Fruit fly (Drosophila melanogaster) whole organism, embryonic: ENCODE measurements around the gene MED14.

ENCODE experiments used
- Bgb ChIP-seq: fragments of 200-800 bp; sonication (Bioruptor generic); IDR thresholded peaks from 2 replicates; pipeline ENCODE4 v1.3.6; 2022; ENCODE audit warnings: missing biosample characterization, missing genetic modification characterization; ENCODE audit not compliant: partially characterized antibody
- CG11560 ChIP-seq: fragments of 200-800 bp; sonication (Bioruptor generic); IDR thresholded peaks from 3 replicates; pipeline ENCODE4 v1.3.6; 2022; ENCODE audit warnings: missing biosample characterization, missing genetic modification characterization
- CG11723 ChIP-seq: fragments of 200-800 bp; sonication (Bioruptor generic); optimal IDR thresholded peaks from 2 replicates; lab custom pipeline; 2017; ENCODE audit warnings: missing biosample characterization, mild to moderate bottlenecking, missing genetic modification characterization
- CG13894 ChIP-seq: fragments of 200-800 bp; sonication (Bioruptor generic); optimal IDR thresholded peaks from 3 replicates; lab custom pipeline; 2018; ENCODE audit warnings: missing biosample characterization, mild to moderate bottlenecking, missing genetic modification characterization, moderate library complexity
- CG16779 ChIP-seq: fragments of 200-800 bp; sonication (Bioruptor generic); IDR thresholded peaks from 2 replicates; pipeline ENCODE4 v1.3.6; 2022; ENCODE audit warnings: missing biosample characterization, missing genetic modification characterization
- CG18619 ChIP-seq: fragments of 200-800 bp; sonication (Bioruptor generic); optimal IDR thresholded peaks from 3 replicates; lab custom pipeline; 2017; ENCODE audit warnings: missing biosample characterization, mild to moderate bottlenecking, missing genetic modification characterization
- CG2678 ChIP-seq: fragments of 200-800 bp; sonication (Bioruptor generic); optimal IDR thresholded peaks from 3 replicates; lab custom pipeline; 2019; ENCODE audit warnings: missing biosample characterization, mild to moderate bottlenecking, missing genetic modification characterization, moderate library complexity
- CG2875 ChIP-seq: fragments of 200-800 bp; sonication (Bioruptor generic); optimal IDR thresholded peaks from 2 replicates; lab custom pipeline; 2017; ENCODE audit warnings: missing biosample characterization, mild to moderate bottlenecking, missing genetic modification characterization, missing genetic modification reagents
- CG2889 ChIP-seq: fragments of 200-800 bp; sonication (Bioruptor generic); IDR thresholded peaks from 3 replicates; pipeline ENCODE4 v1.3.6; 2022; ENCODE audit warnings: missing biosample characterization, missing genetic modification characterization
- CG3065 ChIP-seq: fragments of 200-800 bp; sonication (Bioruptor generic); optimal IDR thresholded peaks from 2 replicates; lab custom pipeline; 2016; ENCODE audit warnings: missing biosample characterization, missing genetic modification characterization
- CG34422 ChIP-seq: fragments of 200-800 bp; sonication (Bioruptor generic); IDR thresholded peaks from 3 replicates; pipeline ENCODE4 v1.3.6; 2022; ENCODE audit warnings: missing biosample characterization, missing genetic modification characterization
- CG3838 ChIP-seq: fragments of 200-800 bp; sonication (Bioruptor generic); optimal IDR thresholded peaks from 3 replicates; lab custom pipeline; 2016; ENCODE audit warnings: missing biosample characterization, missing genetic modification characterization
- CG6683 ChIP-seq: fragments of 200-800 bp; sonication (Bioruptor generic); optimal IDR thresholded peaks from 2 replicates; lab custom pipeline; 2017; ENCODE audit warnings: missing biosample characterization, mild to moderate bottlenecking, missing genetic modification characterization, missing genetic modification reagents
- CoRest ChIP-seq: fragments of 200-800 bp; sonication (Bioruptor generic); optimal IDR thresholded peaks from 3 replicates; lab custom pipeline; 2018; ENCODE audit warnings: missing biosample characterization, mild to moderate bottlenecking, missing genetic modification characterization, moderate library complexity
- Deaf1 ChIP-seq: fragments of 200-800 bp; optimal IDR thresholded peaks from 3 replicates; lab custom pipeline; 2019; ENCODE audit warnings: missing biosample characterization, mild to moderate bottlenecking, missing genetic modification characterization, moderate library complexity
- Dek ChIP-seq: fragments of 200-800 bp; sonication (Bioruptor generic); optimal IDR thresholded peaks from 3 replicates; lab custom pipeline; 2019; ENCODE audit warnings: missing biosample characterization, mild to moderate bottlenecking, missing genetic modification characterization, moderate library complexity
- E2f1 ChIP-seq: fragments of 200-800 bp; sonication (Bioruptor generic); IDR thresholded peaks from 2 replicates; pipeline ENCODE4 v1.3.6; 2022; ENCODE audit warnings: missing biosample characterization, missing genetic modification characterization
- Fer3 ChIP-seq: fragments of 200-800 bp; sonication (Bioruptor generic); optimal IDR thresholded peaks from 2 replicates; lab custom pipeline; 2018; ENCODE audit warnings: missing biosample characterization, mild to moderate bottlenecking, missing genetic modification characterization, moderate library complexity
- HLH4C ChIP-seq: fragments of 200-800 bp; sonication (Bioruptor generic); IDR thresholded peaks from 3 replicates; pipeline ENCODE4 v1.3.6; 2022; ENCODE audit warnings: missing biosample characterization, missing genetic modification characterization; ENCODE audit not compliant: partially characterized antibody
- HmgD ChIP-seq: fragments of 200-800 bp; sonication (Bioruptor generic); optimal IDR thresholded peaks from 3 replicates; lab custom pipeline; 2016; ENCODE audit warnings: missing biosample characterization, missing genetic modification characterization
- Meics ChIP-seq: fragments of 200-800 bp; sonication (Bioruptor generic); optimal IDR thresholded peaks from 2 replicates; lab custom pipeline; 2017; ENCODE audit warnings: missing biosample characterization, mild to moderate bottlenecking, missing genetic modification characterization
- Mes4 ChIP-seq: fragments of 200-800 bp; sonication (Bioruptor generic); optimal IDR thresholded peaks from 2 replicates; lab custom pipeline; 2016; ENCODE audit warnings: missing biosample characterization, missing genetic modification characterization
- Mrtf ChIP-seq: fragments of 200-800 bp; sonication (Bioruptor generic); IDR thresholded peaks from 3 replicates; pipeline ENCODE4 v1.3.6; 2022; ENCODE audit warnings: missing biosample characterization, missing genetic modification characterization
- NC2α ChIP-seq: fragments of 200-800 bp; sonication (Bioruptor generic); optimal IDR thresholded peaks from 2 replicates; lab custom pipeline; 2016; ENCODE audit warnings: missing biosample characterization, missing genetic modification characterization
- NFAT ChIP-seq: fragments of 200-800 bp; sonication (Bioruptor generic); IDR thresholded peaks from 2 replicates; pipeline ENCODE4 v1.3.6; 2022; ENCODE audit warnings: missing biosample characterization, missing genetic modification characterization
- Nf-YB ChIP-seq: fragments of 200-800 bp; sonication (Bioruptor generic); optimal IDR thresholded peaks from 3 replicates; lab custom pipeline; 2019; ENCODE audit warnings: missing biosample characterization, mild to moderate bottlenecking, missing genetic modification characterization, moderate library complexity
- Six4 ChIP-seq: fragments of 200-800 bp; sonication (Bioruptor generic); optimal IDR thresholded peaks from 2 replicates; lab custom pipeline; 2016; ENCODE audit warnings: missing biosample characterization, missing genetic modification characterization
- Sox100B ChIP-seq: fragments of 200-800 bp; sonication (Bioruptor generic); optimal IDR thresholded peaks from 3 replicates; lab custom pipeline; 2018; ENCODE audit warnings: missing biosample characterization, mild to moderate bottlenecking, missing genetic modification characterization
- TFAM ChIP-seq: fragments of 200-800 bp; sonication (Bioruptor generic); optimal IDR thresholded peaks from 2 replicates; lab custom pipeline; 2017; ENCODE audit warnings: missing biosample characterization, missing genetic modification characterization, inconsistent platforms
- ac ChIP-seq: fragments of 200-800 bp; sonication (Bioruptor generic); optimal IDR thresholded peaks from 3 replicates; lab custom pipeline; 2017; ENCODE audit warnings: missing biosample characterization, mild to moderate bottlenecking, missing genetic modification characterization
- ase ChIP-seq: fragments of 200-800 bp; sonication (Bioruptor generic); IDR thresholded peaks from 3 replicates; pipeline ENCODE4 v1.3.6; 2022; ENCODE audit warnings: missing biosample characterization, missing genetic modification characterization
- ato ChIP-seq: fragments of 200-800 bp; sonication (Bioruptor generic); IDR thresholded peaks from 2 replicates; pipeline ENCODE4 v1.3.6; 2022; ENCODE audit warnings: missing biosample characterization, missing genetic modification characterization; ENCODE audit not compliant: partially characterized antibody
- bbx ChIP-seq: fragments of 200-800 bp; sonication (Bioruptor generic); IDR thresholded peaks from 2 replicates; pipeline ENCODE4 v1.3.6; 2022; ENCODE audit warnings: missing biosample characterization, missing genetic modification characterization; ENCODE audit not compliant: partially characterized antibody
- chinmo ChIP-seq: fragments of 200-800 bp; sonication (Bioruptor generic); IDR thresholded peaks from 4 replicates; pipeline ENCODE4 v1.3.6; 2022; ENCODE audit warnings: missing biosample characterization, missing genetic modification characterization; ENCODE audit not compliant: partially characterized antibody
- crc ChIP-seq: fragments of 200-800 bp; sonication (Bioruptor generic); optimal IDR thresholded peaks from 2 replicates; lab custom pipeline; 2016; ENCODE audit warnings: missing biosample characterization, missing genetic modification characterization
- ftz-f1 ChIP-seq: fragments of 200-800 bp; sonication (Bioruptor generic); optimal IDR thresholded peaks from 2 replicates; lab custom pipeline; 2016; ENCODE audit warnings: missing biosample characterization, missing genetic modification characterization
- hb ChIP-seq: fragments of 200-800 bp; sonication (Bioruptor generic); IDR thresholded peaks from 3 replicates; pipeline ENCODE4 v1.3.6; 2022; ENCODE audit warnings: missing biosample characterization, missing genetic modification characterization; ENCODE audit not compliant: partially characterized antibody
- insv ChIP-seq, 2 experiments: fragments of 200-800 bp; sonication (Bioruptor generic); optimal IDR thresholded peaks; 3 replicates each; lab custom pipeline; 2016 to 2018; ENCODE audit warnings: missing biosample characterization in 2 of 2, missing genetic modification characterization in 2 of 2
- jing ChIP-seq: fragments of 200-800 bp; sonication (Bioruptor generic); optimal IDR thresholded peaks from 2 replicates; lab custom pipeline; 2018; ENCODE audit warnings: missing biosample characterization, mild to moderate bottlenecking, missing genetic modification characterization
- nerfin-2 ChIP-seq: fragments of 200-800 bp; sonication (Bioruptor generic); IDR thresholded peaks from 2 replicates; pipeline ENCODE4 v1.3.6; 2022; ENCODE audit warnings: missing biosample characterization, missing genetic modification characterization; ENCODE audit not compliant: partially characterized antibody
- peb ChIP-seq: fragments of 200-800 bp; sonication (Bioruptor generic); IDR thresholded peaks from 2 replicates; pipeline ENCODE4 v1.3.6; 2022; ENCODE audit warnings: missing biosample characterization, missing genetic modification characterization
- pho ChIP-seq: fragments of 200-800 bp; sonication (Bioruptor generic); optimal IDR thresholded peaks from 2 replicates; lab custom pipeline; 2016; ENCODE audit warnings: missing biosample characterization, missing genetic modification characterization
- ro ChIP-seq: fragments of 200-800 bp; sonication (Bioruptor generic); IDR thresholded peaks from 2 replicates; pipeline ENCODE4 v1.3.6; 2022; ENCODE audit warnings: missing biosample characterization, missing genetic modification characterization
- toy ChIP-seq: fragments of 200-800 bp; sonication (Bioruptor generic); IDR thresholded peaks from 2 replicates; pipeline ENCODE4 v1.3.6; 2022; ENCODE audit warnings: missing biosample characterization, missing genetic modification characterization
- twi ChIP-seq: fragments of 200-800 bp; optimal IDR thresholded peaks from 2 replicates; lab custom pipeline; 2019; ENCODE audit warnings: missing biosample characterization, mild to moderate bottlenecking, missing genetic modification characterization, moderate library complexity
- zf30C ChIP-seq: fragments of 200-800 bp; sonication (Bioruptor generic); optimal IDR thresholded peaks from 3 replicates; lab custom pipeline; 2018; ENCODE audit warnings: missing biosample characterization, mild to moderate bottlenecking, missing genetic modification characterization

Gene MED14

dm6 chr3L:632058-632457 is 39.0 kb downstream of the MED14 start (continued):
- TF ChIP-seq CG2875 (GFP tag; lab: Kevin White, UChicago): no peak
- TF ChIP-seq CG18619 (GFP tag; lab: Kevin White, UChicago): no peak
- TF ChIP-seq ac (GFP tag; lab: Kevin White, UChicago): no peak
- TF ChIP-seq CG16779: no peak
- TF ChIP-seq insv (GFP tag; optimal IDR thresholded peaks at IDR 0.05; lab: Kevin White, UChicago): no peak
- no peak for TF ChIP-seq TFAM (GFP tag; lab: Kevin White, UChicago)
- TF ChIP-seq ro (GFP tag; lab: Robert Waterston, UW): no peak
- no peak for TF ChIP-seq peb (GFP tag; lab: Robert Waterston, UW)
- no peak for TF ChIP-seq CG34422 (GFP tag; lab: Robert Waterston, UW)
- TF ChIP-seq toy (GFP tag; lab: Robert Waterston, UW): no peak
- peak; percentile 81 for TF ChIP-seq ftz-f1
- TF ChIP-seq CG13894 (tag; lab: Kevin White, UChicago): peak; percentile 44

dm6 chr3L:633272-634254 is 40.5 kb downstream of the MED14 start:
- TF ChIP-seq Dek (tag; lab: Kevin White, UChicago) (peak; percentile 67), CG11723 (peak; percentile 77), E2f1 (GFP tag; lab: Robert Waterston, UW) (peak; percentile 83), NC2α (GFP tag; lab: Kevin White, UChicago) (peak; percentile 85), Fer3 (tag; lab: Kevin White, UChicago) (peak; percentile 58), Mes4 (peak; percentile 92), CG3065 (peak; percentile 73), Nf-YB (peak; percentile 55), CoRest (tag; lab: Kevin White, UChicago) (peak; percentile 88), Sox100B (GFP tag; lab: Kevin White, UChicago) (peak; percentile 82), jing (GFP tag; lab: Kevin White, UChicago) (peak; percentile 86), HLH4C (GFP tag; lab: Robert Waterston, UW) (no peak), hb (GFP tag; lab: Robert Waterston, UW) (no peak), chinmo (GFP tag; lab: Robert Waterston, UW) (peak; percentile 74; the same call in 2 of the 4 replicates), crc (no peak), ase (GFP tag; lab: Robert Waterston, UW) (peak; percentile 82), NFAT (GFP tag; lab: Robert Waterston, UW) (0 out of 2 replicates have a peak, but pooled peaks have one; percentile 24), zf30C (GFP tag; lab: Kevin White, UChicago) (peak; percentile 92), Deaf1 (tag; lab: Kevin White, UChicago) (peak; percentile 29), ato (no peak), twi (peak; percentile 70), CG3838 (peak; percentile 32), Bgb (0 out of 2 replicates have a peak, but pooled peaks have one; percentile 8), CG2678 (tag; lab: Kevin White, UChicago) (peak; percentile 83), bbx (GFP tag; lab: Robert Waterston, UW) (no peak), CG6683 (GFP tag; lab: Kevin White, UChicago) (peak; percentile 27), Meics (peak; percentile 47), pho (GFP tag; lab: Kevin White, UChicago) (peak; percentile 1), CG2889 (no peak; the same call in 2 of the 3 replicates), nerfin-2 (GFP tag; lab: Robert Waterston, UW) (peak; percentile 27; the same call in 1 of the 2 replicates), CG11560 (peak; percentile 49; the same call in 1 of the 3 replicates), HmgD (GFP tag; lab: Kevin White, UChicago) (peak; percentile 57), Mrtf (peak; percentile 83), Six4 (peak; percentile 88)
